Fruit fly (Drosophila melanogaster): ENCODE results near the gene CG32641.

The CG32641 gene

dm6 chrX:13211357-13212137, 27.3 kb downstream of the CG32641 start, which contains the start of gene sno (continued):
- no peak for TF ChIP-seq CG12942 (GFP tag; optimal IDR thresholded peaks at IDR 0.05)
- no peak for TF ChIP-seq CG11085 (GFP tag; IDR thresholded peaks at IDR 0.05)
- TF ChIP-seq Hsf (GFP tag; optimal IDR thresholded peaks at IDR 0.05), result no peak
- no peak for TF ChIP-seq D19A (tag; optimal IDR thresholded peaks at IDR 0.05)
- no peak for TF ChIP-seq ap (GFP tag; IDR thresholded peaks at IDR 0.05)
- no peak for TF ChIP-seq h (optimal IDR thresholded peaks at IDR 0.05)
- TF ChIP-seq tap (tag; optimal IDR thresholded peaks at IDR 0.05), result no peak
- no peak for TF ChIP-seq Awh (GFP tag; IDR thresholded peaks at IDR 0.05)
- no peak for TF ChIP-seq tx (GFP tag; optimal IDR thresholded peaks at IDR 0.05)
- no peak for TF ChIP-seq dmrt11E (tag; optimal IDR thresholded peaks at IDR 0.05)
- peak in 1 of 2 experiments; percentile 3 for TF ChIP-seq bsh (GFP tag; optimal IDR thresholded peaks at IDR 0.05)
- no peak for TF ChIP-seq Lpt (GFP tag; optimal IDR thresholded peaks at IDR 0.05)
- no peak for TF ChIP-seq esg (GFP tag; conservative IDR thresholded peaks at IDR 0.05)
- TF ChIP-seq CG4730 (GFP tag; IDR thresholded peaks at IDR 0.05), result no peak
- TF ChIP-seq CG34224 (GFP tag; IDR thresholded peaks at IDR 0.05; ENCODE audit: partially characterized antibody), result peak; percentile 54
- TF ChIP-seq Jarid2 (GFP tag; optimal IDR thresholded peaks at IDR 0.05), result peak; percentile 78
- TF ChIP-seq gem (tag; optimal IDR thresholded peaks at IDR 0.05), result no peak
- TF ChIP-seq Mrtf (GFP tag; IDR thresholded peaks at IDR 0.05), result no peak
- TF ChIP-seq fd64A (GFP tag; optimal IDR thresholded peaks at IDR 0.05), result no peak
- TF ChIP-seq da (GFP tag; optimal IDR thresholded peaks at IDR 0.05), result no peak
- TF ChIP-seq wdn (GFP tag; IDR thresholded peaks at IDR 0.05), result no peak
- TF ChIP-seq CG2129 (GFP tag; IDR thresholded peaks at IDR 0.05; ENCODE audit: partially characterized antibody), result peak; percentile 55
- no peak for TF ChIP-seq HHEX (GFP tag; optimal IDR thresholded peaks at IDR 0.05)
- no peak for TF ChIP-seq slou (GFP tag; optimal IDR thresholded peaks at IDR 0.05)
- TF ChIP-seq CG10147 (GFP tag; optimal IDR thresholded peaks at IDR 0.05), result no peak
- TF ChIP-seq Oaz (GFP tag; IDR thresholded peaks at IDR 0.05), result no peak
- no peak for TF ChIP-seq Hr78 (GFP tag; optimal IDR thresholded peaks at IDR 0.05)
- TF ChIP-seq Dek (tag; optimal IDR thresholded peaks at IDR 0.05), result no peak
- TF ChIP-seq CG14860 (GFP tag; IDR thresholded peaks at IDR 0.05; ENCODE audit: partially characterized antibody), result peak; percentile 82
- TF ChIP-seq CG16863 (GFP tag; optimal IDR thresholded peaks at IDR 0.05), result no peak
- no peak for TF ChIP-seq sob (GFP tag; IDR thresholded peaks at IDR 0.05)
- peak; percentile 30 for TF ChIP-seq CG8924 (tag; optimal IDR thresholded peaks at IDR 0.05)
- no peak for TF ChIP-seq z (GFP tag; IDR thresholded peaks at IDR 0.05)
- no peak for TF ChIP-seq so (GFP tag; IDR thresholded peaks at IDR 0.05)
- TF ChIP-seq H2.0 (GFP tag; IDR thresholded peaks at IDR 0.05), result no peak
- no peak for TF ChIP-seq CG3838 (GFP tag; optimal IDR thresholded peaks at IDR 0.05)
- no peak for TF ChIP-seq run (tag; optimal IDR thresholded peaks at IDR 0.05)
- no peak for TF ChIP-seq lola (GFP tag; optimal IDR thresholded peaks at IDR 0.05)
- no peak for TF ChIP-seq jumu (GFP tag; optimal IDR thresholded peaks at IDR 0.05)
- TF ChIP-seq lov (optimal IDR thresholded peaks at IDR 0.05), result no peak
- TF ChIP-seq lov (GFP tag; IDR thresholded peaks at IDR 0.05), result no peak
- TF ChIP-seq ci (GFP tag; IDR thresholded peaks at IDR 0.05), result 0 out of 3 replicates have a peak, but pooled peaks have one; percentile 18
- no peak for TF ChIP-seq CG10366 (GFP tag; IDR thresholded peaks at IDR 0.05)
- no peak for TF ChIP-seq pan (optimal IDR thresholded peaks at IDR 0.05)
- no peak for TF ChIP-seq pan (GFP tag; optimal IDR thresholded peaks at IDR 0.05 in 1 of 2, IDR thresholded peaks at IDR 0.05 in 1 of 2)
- TF ChIP-seq NK7.1 (GFP tag; optimal IDR thresholded peaks at IDR 0.05), result no peak
- no peak for TF ChIP-seq dimm (GFP tag; IDR thresholded peaks at IDR 0.05)
- TF ChIP-seq sr (GFP tag; IDR thresholded peaks at IDR 0.05), result no peak
- peak; percentile 52 for TF ChIP-seq CG9932 (GFP tag; IDR thresholded peaks at IDR 0.05)
- TF ChIP-seq Max (GFP tag; optimal IDR thresholded peaks at IDR 0.05), result no peak
- no peak for TF ChIP-seq luna (GFP tag; optimal IDR thresholded peaks at IDR 0.05)

Data from whole organism, embryonic.